Worm (Caenorhabditis elegans): ENCODE results near the gene F44E5.4.
A peak's percentile ranks its signal among the peaks of the same experiment; 100 is the strongest.

F44E5.4 gene

DNA sequence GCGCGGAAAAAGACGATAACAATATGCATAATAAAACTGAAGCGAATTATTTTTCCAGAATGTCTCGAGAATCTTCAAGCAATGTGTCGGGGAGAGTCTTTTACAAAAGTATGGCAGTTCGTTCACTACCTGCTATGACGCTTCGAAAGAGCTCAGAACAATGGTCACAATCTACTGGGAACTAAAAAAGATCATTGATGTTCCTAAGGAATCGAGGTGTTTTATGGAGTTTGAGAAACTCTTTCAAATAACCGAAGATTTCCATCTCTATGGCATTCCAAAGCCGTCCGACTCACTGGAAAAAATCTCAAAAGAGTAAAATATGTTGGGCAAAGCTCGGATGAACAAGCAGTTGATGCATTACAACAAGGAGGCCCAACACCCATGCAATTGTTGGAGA, 13.3 kb upstream of the F44E5.4 start, which contains the start of gene F44E5.15:
Gene F44E5.15 (plus strand): TSS at position 301 of the 400 bp plus-strand sequence.
- TF ChIP-seq hlh-15 (tag; optimal IDR thresholded peaks at IDR 0.05) (no peak), hlh-6 (tag; optimal IDR thresholded peaks at IDR 0.05) (no peak), tbx-2 (tag; optimal IDR thresholded peaks at IDR 0.05) (no peak), ceh-22 (tag; optimal IDR thresholded peaks at IDR 0.05) (no peak), K02D7.2 (tag; optimal IDR thresholded peaks at IDR 0.05) (no peak), pha-2 (tag; optimal IDR thresholded peaks at IDR 0.05) (no peak), elt-4 (tag; optimal IDR thresholded peaks at IDR 0.05) (no peak)

DNA sequence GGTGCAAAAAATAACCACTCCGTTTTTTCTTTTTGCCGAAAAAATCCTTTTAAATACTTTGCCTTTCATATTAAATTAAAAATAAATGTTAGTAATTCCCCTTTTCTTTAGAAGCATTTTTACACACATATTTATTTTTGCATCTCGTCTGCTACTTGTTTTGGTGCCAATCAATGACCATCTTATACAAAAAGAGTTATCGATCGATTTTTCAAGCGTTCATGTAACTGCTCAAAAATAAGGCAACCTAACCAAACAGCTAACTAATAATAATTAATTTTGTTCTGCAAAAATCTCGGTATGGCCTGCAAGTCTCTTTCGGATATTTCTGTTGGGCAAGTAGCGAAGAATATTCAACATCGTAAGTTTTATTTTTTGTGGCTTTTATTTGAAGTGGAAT, 7.4 kb upstream of the F44E5.4 start, which contains the start of gene F44E5.2:
Gene F44E5.2 (plus strand): TSS at position 301 of the 400 bp plus-strand sequence.
- TF ChIP-seq fkh-6 (tag; optimal IDR thresholded peaks at IDR 0.05) = no peak
- TF ChIP-seq ceh-14 (tag; optimal IDR thresholded peaks at IDR 0.05) = no peak
- TF ChIP-seq ceh-18 (tag; optimal IDR thresholded peaks at IDR 0.05) = no peak

DNA sequence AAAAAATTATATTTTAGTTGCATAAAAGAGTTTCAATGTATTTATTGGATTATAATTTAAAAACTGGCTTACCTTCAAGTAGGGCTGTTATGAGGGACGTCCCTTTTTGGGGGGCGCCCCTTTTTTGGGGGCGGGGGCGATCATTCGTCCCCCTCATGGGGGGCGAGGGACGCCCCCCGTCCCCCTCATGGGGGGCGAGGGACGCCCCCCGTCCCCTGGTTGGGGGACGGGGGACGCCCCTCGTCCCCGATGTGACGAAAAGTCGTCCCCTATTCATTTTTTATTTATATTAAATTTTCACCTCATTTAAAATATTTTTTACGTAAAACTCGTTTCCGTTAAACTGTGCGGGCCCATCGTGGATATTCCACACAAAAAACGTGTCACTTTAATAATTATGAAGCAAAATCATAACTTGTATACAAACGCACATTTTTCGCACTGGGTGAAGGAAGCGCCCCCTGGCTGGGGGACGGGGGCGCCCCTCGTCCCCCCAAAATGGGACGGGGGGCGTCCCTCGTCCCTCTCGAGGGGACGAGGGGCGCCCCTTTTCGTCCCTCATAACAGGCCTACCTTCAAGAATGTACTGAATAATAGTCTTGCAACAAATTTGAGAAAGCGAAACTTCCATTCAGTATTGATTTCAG, 6.5 kb upstream of the F44E5.4 start:
- TF ChIP-seq ceh-18 (tag; optimal IDR thresholded peaks at IDR 0.05) (no peak), unc-42 (tag; optimal IDR thresholded peaks at IDR 0.05) (no peak), sdc-2 (tag; optimal IDR thresholded peaks at IDR 0.05) (no peak), ahr-1 (tag; optimal IDR thresholded peaks at IDR 0.05) (no peak), C08G9.2 (tag; optimal IDR thresholded peaks at IDR 0.05) (no peak), hlh-30 (tag; optimal IDR thresholded peaks at IDR 0.05; ENCODE audit: insufficient read depth) (no peak), eyg-1 (tag; optimal IDR thresholded peaks at IDR 0.05) (no peak)

DNA sequence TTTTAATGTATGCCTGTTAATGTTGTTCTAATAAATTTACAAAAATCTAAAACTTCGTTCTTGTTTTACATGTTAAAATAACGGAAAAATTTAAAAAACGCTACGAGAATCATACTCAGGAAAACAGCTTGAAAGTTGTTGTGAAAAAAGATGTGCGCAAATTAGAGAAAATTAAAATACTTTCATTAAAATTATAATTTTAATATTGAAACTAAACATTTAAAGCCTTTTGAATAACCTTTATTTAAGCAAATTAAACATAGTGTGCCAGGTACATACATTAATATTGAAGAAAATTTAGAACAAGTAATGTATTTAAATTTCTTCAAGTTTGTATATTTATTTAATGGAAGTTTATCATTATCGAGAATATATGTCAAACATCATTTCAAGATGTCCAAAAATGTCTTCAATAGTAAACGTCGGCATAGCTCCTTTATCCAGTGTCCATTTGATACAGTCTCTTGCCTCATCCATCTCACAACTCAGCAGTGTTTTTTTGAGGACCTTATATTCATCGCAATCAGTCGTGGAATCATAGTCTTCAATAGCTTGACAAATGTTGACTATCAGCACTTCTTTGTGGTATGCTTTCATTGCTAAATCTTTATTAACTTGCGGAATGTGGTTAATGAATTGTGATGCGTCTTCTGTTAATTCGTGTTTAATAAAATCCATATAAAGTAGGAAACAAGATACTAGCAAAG, 2.8 kb upstream of the F44E5.4 start:
- TF ChIP-seq sdc-2 (tag; optimal IDR thresholded peaks at IDR 0.05) (no peak), fax-1 (tag; optimal IDR thresholded peaks at IDR 0.05) (no peak), ceh-34 (tag; optimal IDR thresholded peaks at IDR 0.05) (no peak), ceh-18 (tag; optimal IDR thresholded peaks at IDR 0.05) (no peak), tbx-7 (tag; optimal IDR thresholded peaks at IDR 0.05) (no peak), mec-3 (tag; optimal IDR thresholded peaks at IDR 0.05; ENCODE audit: borderline replicate concordance) (no peak), sox-4 (tag; optimal IDR thresholded peaks at IDR 0.05) (no peak), syd-9 (tag; optimal IDR thresholded peaks at IDR 0.05) (no peak), hlh-8 (tag; optimal IDR thresholded peaks at IDR 0.05) (no peak), elt-4 (tag; optimal IDR thresholded peaks at IDR 0.05) (no peak), ama-1 (optimal IDR thresholded peaks at IDR 0.05) (no peak), pag-3 (tag; optimal IDR thresholded peaks at IDR 0.05; ENCODE audit: borderline replicate concordance) (no peak), dmd-4 (tag; optimal IDR thresholded peaks at IDR 0.05; ENCODE audit: borderline replicate concordance) (no peak), unc-3 (GFP tag; conservative IDR thresholded peaks at IDR 0.05) (no peak), unc-3 (tag; optimal IDR thresholded peaks at IDR 0.05) (no peak), ceh-14 (tag; optimal IDR thresholded peaks at IDR 0.05) (no peak), nhr-11 (tag; optimal IDR thresholded peaks at IDR 0.05) (no peak), sox-2 (GFP tag; IDR thresholded peaks at IDR 0.05) (no peak)

DNA sequence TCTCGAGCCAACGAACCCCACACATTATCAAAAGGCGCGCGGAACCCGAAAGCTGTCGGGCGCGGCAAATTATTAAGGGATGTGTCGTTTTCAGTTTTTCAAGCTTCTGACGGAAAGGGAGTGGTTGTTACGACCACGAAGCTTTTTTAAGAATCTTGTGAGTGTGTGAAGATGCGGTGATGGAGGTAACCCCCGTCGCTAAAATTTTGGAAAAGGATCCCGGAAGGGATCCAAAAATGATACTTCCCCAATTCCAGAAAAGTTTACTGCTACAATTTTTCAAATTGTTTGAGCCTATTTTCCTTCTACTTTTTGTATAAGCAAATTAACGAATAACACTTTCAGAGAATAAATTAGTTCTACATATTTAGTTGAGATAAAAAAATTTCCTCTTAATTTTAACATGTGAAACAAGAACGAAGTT, 2.4 kb downstream of the F44E5.4 start:
- TF ChIP-seq ceh-30 (tag; optimal IDR thresholded peaks at IDR 0.05) (peak; percentile 96), ceh-19 (GFP tag; optimal IDR thresholded peaks at IDR 0.05) (no peak)

DNA sequence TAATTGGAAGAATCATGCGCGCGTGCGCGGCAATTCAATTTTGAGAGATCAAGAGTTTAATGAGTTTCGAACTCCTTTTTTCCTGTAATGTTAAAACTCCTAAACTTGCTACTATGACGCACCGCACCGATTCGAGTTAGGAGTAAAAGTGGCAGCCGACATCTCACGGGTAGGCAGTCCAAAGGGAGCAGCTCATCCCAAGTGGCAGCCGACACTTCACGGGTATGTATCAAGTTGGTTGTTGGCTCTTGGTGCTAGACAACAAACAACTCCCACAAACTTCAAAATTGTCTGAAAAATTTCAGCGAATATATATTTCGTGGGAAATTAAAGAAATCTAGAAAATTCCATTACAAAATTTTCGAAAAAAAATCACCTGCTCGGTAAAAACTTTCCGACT, 5.9 kb downstream of the F44E5.4 start:
- TF ChIP-seq unc-42 (tag; optimal IDR thresholded peaks at IDR 0.05) = peak; percentile 28
- TF ChIP-seq dve-1 (tag; optimal IDR thresholded peaks at IDR 0.05) = no peak
- TF ChIP-seq eyg-1 (tag; optimal IDR thresholded peaks at IDR 0.05) = no peak
- TF ChIP-seq Y22D7AL.16 (tag; optimal IDR thresholded peaks at IDR 0.05) = no peak
- TF ChIP-seq ceh-48 (tag; optimal IDR thresholded peaks at IDR 0.05) = no peak
- TF ChIP-seq lin-11 (tag; optimal IDR thresholded peaks at IDR 0.05) = no peak
- no peak for TF ChIP-seq dmd-4 (tag; optimal IDR thresholded peaks at IDR 0.05; ENCODE audit: borderline replicate concordance)
